Worm (Caenorhabditis elegans): ENCODE measurements around the gene unc-115.

Gene unc-115

ce11 chrX:10141963-10142431 is 4.7 kb upstream of the unc-115 start, which contains the start of gene oac-14:
Gene oac-14, minus strand, starts transcription at chrX:10142013.
- TF ChIP-seq eor-1 (tag; optimal IDR thresholded peaks at IDR 0.05), result no peak
- no peak for TF ChIP-seq ceh-9 (tag; optimal IDR thresholded peaks at IDR 0.05)
- no peak for TF ChIP-seq ceh-16 (tag; optimal IDR thresholded peaks at IDR 0.05)
- TF ChIP-seq zag-1 (tag; optimal IDR thresholded peaks at IDR 0.05), result no peak
- no peak for TF ChIP-seq fkh-2 (tag; optimal IDR thresholded peaks at IDR 0.05)
- TF ChIP-seq nhr-76 (tag; optimal IDR thresholded peaks at IDR 0.05), result no peak
- TF ChIP-seq nhr-28 (tag; optimal IDR thresholded peaks at IDR 0.05), result no peak
- TF ChIP-seq jun-1 (tag; optimal IDR thresholded peaks at IDR 0.05), result peak; percentile 89
- no peak for TF ChIP-seq sea-2 (GFP tag; optimal IDR thresholded peaks at IDR 0.05)
- TF ChIP-seq unc-39 (tag; optimal IDR thresholded peaks at IDR 0.05), result no peak
- no peak for TF ChIP-seq ztf-11 (tag; optimal IDR thresholded peaks at IDR 0.05)
- no peak for TF ChIP-seq ZK546.5 (tag; optimal IDR thresholded peaks at IDR 0.05)
- TF ChIP-seq ceh-28 (tag; optimal IDR thresholded peaks at IDR 0.05), result peak; percentile 31
- TF ChIP-seq snpc-4 (tag; optimal IDR thresholded peaks at IDR 0.05), result no peak
- no peak for TF ChIP-seq nhr-237 (tag; optimal IDR thresholded peaks at IDR 0.05)
- TF ChIP-seq elt-2 (tag; optimal IDR thresholded peaks at IDR 0.05), result peak; percentile 99
- no peak for TF ChIP-seq nhr-11 (tag; optimal IDR thresholded peaks at IDR 0.05)
- no peak for TF ChIP-seq mdl-1 (tag; optimal IDR thresholded peaks at IDR 0.05)
- no peak for TF ChIP-seq hmg-11 (tag; optimal IDR thresholded peaks at IDR 0.05)
- no peak for TF ChIP-seq elt-1 (tag; optimal IDR thresholded peaks at IDR 0.05)
- no peak for TF ChIP-seq egl-27 (tag; optimal IDR thresholded peaks at IDR 0.05)
- no peak for TF ChIP-seq ama-1 (optimal IDR thresholded peaks at IDR 0.05)
- TF ChIP-seq nhr-12 (tag; optimal IDR thresholded peaks at IDR 0.05), result no peak
- no peak for TF ChIP-seq nhr-67 (tag; optimal IDR thresholded peaks at IDR 0.05)
- TF ChIP-seq pqm-1 (tag; optimal IDR thresholded peaks at IDR 0.05), result peak; percentile 98
- TF ChIP-seq lin-15B (tag; optimal IDR thresholded peaks at IDR 0.05), result no peak
- TF ChIP-seq unc-62 (GFP tag; optimal IDR thresholded peaks at IDR 0.05), result no peak
- TF ChIP-seq fkh-10 (GFP tag; optimal IDR thresholded peaks at IDR 0.05), result no peak
- peak; percentile 50 for TF ChIP-seq pha-4 (tag; optimal IDR thresholded peaks at IDR 0.05)
- TF ChIP-seq mml-1 (tag; optimal IDR thresholded peaks at IDR 0.05), result no peak
- no peak for TF ChIP-seq nhr-77 (tag; optimal IDR thresholded peaks at IDR 0.05)
- TF ChIP-seq nfya-1 (tag; optimal IDR thresholded peaks at IDR 0.05; ENCODE audit: insufficient read depth), result peak; percentile 17
- TF ChIP-seq fos-1 (tag; optimal IDR thresholded peaks at IDR 0.05), result no peak
- no peak for TF ChIP-seq elt-3 (tag; optimal IDR thresholded peaks at IDR 0.05)
- TF ChIP-seq daf-12 (tag; optimal IDR thresholded peaks at IDR 0.05), result no peak
- TF ChIP-seq nhr-25 (tag; optimal IDR thresholded peaks at IDR 0.05), result no peak
- TF ChIP-seq tbx-2 (tag; optimal IDR thresholded peaks at IDR 0.05), result no peak
- no peak for TF ChIP-seq aly-2 (tag; optimal IDR thresholded peaks at IDR 0.05)
- TF ChIP-seq lsy-12 (tag; optimal IDR thresholded peaks at IDR 0.05), result no peak
- TF ChIP-seq skn-1 (tag; optimal IDR thresholded peaks at IDR 0.05), result no peak

DNA sequence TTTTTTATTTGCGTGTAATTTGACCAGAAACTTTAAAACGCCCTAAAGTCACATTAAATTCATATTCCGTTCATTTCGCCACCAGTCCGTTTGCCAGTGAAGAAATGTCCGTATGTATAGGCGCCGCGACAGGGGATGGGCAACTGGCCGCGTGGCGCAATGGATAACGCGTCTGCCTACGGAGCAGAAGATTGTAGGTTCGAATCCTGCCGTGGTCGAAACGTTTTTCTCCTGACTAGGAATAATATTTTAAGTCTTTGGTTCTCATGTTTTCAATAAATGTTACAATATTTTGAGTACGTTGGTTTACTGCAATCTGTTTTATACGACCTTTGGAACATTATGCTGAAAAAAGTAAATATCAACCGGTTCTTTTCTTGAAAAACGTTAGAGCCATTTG is 1.7 kb upstream of the unc-115 start:
- TF ChIP-seq nhr-12 (tag; optimal IDR thresholded peaks at IDR 0.05) (no peak), nhr-23 (tag; optimal IDR thresholded peaks at IDR 0.05) (peak; percentile 48), nhr-25 (tag; optimal IDR thresholded peaks at IDR 0.05) (peak; percentile 35), eor-1 (tag; optimal IDR thresholded peaks at IDR 0.05) (no peak), nhr-77 (tag; optimal IDR thresholded peaks at IDR 0.05) (no peak), ceh-16 (tag; optimal IDR thresholded peaks at IDR 0.05) (no peak), pqm-1 (tag; optimal IDR thresholded peaks at IDR 0.05) (peak; percentile 6), nhr-67 (tag; optimal IDR thresholded peaks at IDR 0.05) (no peak), unc-62 (GFP tag; optimal IDR thresholded peaks at IDR 0.05) (no peak), elt-3 (tag; optimal IDR thresholded peaks at IDR 0.05) (no peak), nhr-76 (tag; optimal IDR thresholded peaks at IDR 0.05) (no peak), ztf-11 (tag; optimal IDR thresholded peaks at IDR 0.05) (no peak), unc-39 (tag; optimal IDR thresholded peaks at IDR 0.05) (no peak), skn-1 (tag; optimal IDR thresholded peaks at IDR 0.05) (peak; percentile 29), mdl-1 (tag; optimal IDR thresholded peaks at IDR 0.05) (no peak), ztf-4 (tag; optimal IDR thresholded peaks at IDR 0.05) (no peak), R02D3.7 (tag; optimal IDR thresholded peaks at IDR 0.05) (no peak), egl-27 (tag; optimal IDR thresholded peaks at IDR 0.05) (no peak), ama-1 (optimal IDR thresholded peaks at IDR 0.05) (no peak), lsy-12 (tag; optimal IDR thresholded peaks at IDR 0.05) (peak; percentile 60), zag-1 (tag; optimal IDR thresholded peaks at IDR 0.05) (no peak), fkh-10 (GFP tag; optimal IDR thresholded peaks at IDR 0.05) (no peak), egl-5 (tag; optimal IDR thresholded peaks at IDR 0.05) (no peak), tbx-2 (tag; optimal IDR thresholded peaks at IDR 0.05) (peak; percentile 55), elt-2 (tag; optimal IDR thresholded peaks at IDR 0.05) (peak; percentile 44), fos-1 (tag; optimal IDR thresholded peaks at IDR 0.05) (no peak), daf-12 (tag; optimal IDR thresholded peaks at IDR 0.05) (no peak), ZK546.5 (tag; optimal IDR thresholded peaks at IDR 0.05) (no peak), nhr-43 (tag; optimal IDR thresholded peaks at IDR 0.05; ENCODE audit: poor library complexity, severe bottlenecking) (peak; percentile 81), ceh-82 (tag; optimal IDR thresholded peaks at IDR 0.05) (no peak), snpc-4 (tag; optimal IDR thresholded peaks at IDR 0.05) (no peak), lin-39 (tag; optimal IDR thresholded peaks at IDR 0.05) (peak; percentile 54), hmg-11 (tag; optimal IDR thresholded peaks at IDR 0.05) (peak; percentile 91), nfya-1 (tag; optimal IDR thresholded peaks at IDR 0.05; ENCODE audit: insufficient read depth) (peak; percentile 49), pha-4 (tag; optimal IDR thresholded peaks at IDR 0.05) (peak; percentile 47), sea-2 (GFP tag; optimal IDR thresholded peaks at IDR 0.05) (no peak), nhr-11 (tag; optimal IDR thresholded peaks at IDR 0.05) (no peak), jun-1 (tag; optimal IDR thresholded peaks at IDR 0.05) (peak; percentile 25), ceh-9 (tag; optimal IDR thresholded peaks at IDR 0.05) (no peak), fkh-2 (tag; optimal IDR thresholded peaks at IDR 0.05) (no peak), lin-15B (tag; optimal IDR thresholded peaks at IDR 0.05) (no peak), aly-2 (tag; optimal IDR thresholded peaks at IDR 0.05) (no peak), nhr-237 (tag; optimal IDR thresholded peaks at IDR 0.05) (no peak), ceh-28 (tag; optimal IDR thresholded peaks at IDR 0.05) (peak; percentile 23)

All from whole organism, L3 larva.